Fruit fly (Drosophila melanogaster) Kc167 (cell line): Measurements from ENCODE around the gene CG43689.

Source experiments
- Myc ChIP-seq: fragments of >200 bp; optimal IDR thresholded peaks from 2 replicates; lab custom pipeline; 2017; ENCODE audit warnings: missing external identifiers
- Sin3A ChIP-seq: fragments of >200 bp; optimal IDR thresholded peaks from 2 replicates; lab custom pipeline; 2018; ENCODE audit warnings: missing external identifiers
- h ChIP-seq: fragments of >200 bp; optimal IDR thresholded peaks from 3 replicates; lab custom pipeline; 2018; ENCODE audit warnings: missing external identifiers
- insv ChIP-seq: fragments of >200 bp; optimal IDR thresholded peaks from 3 replicates; lab custom pipeline; 2018; ENCODE audit warnings: missing external identifiers

dm6 chrX:4100824-4101368, 25.4 kb downstream of the CG43689 start, which contains the start of the genes Cmtr1 and CG15375:
- TF ChIP-seq Sin3A (lab: Kevin White, UChicago) (no peak), h (lab: Kevin White, UChicago) (no peak), insv (no peak), Myc (lab: Kevin White, UChicago) (no peak)
